Fruit fly (Drosophila melanogaster) ovary, adult (tissue): ENCODE data around the gene CG15719.

Source experiments
- CG17801 ChIP-seq: fragments of 200-800 bp; optimal IDR thresholded peaks from 2 replicates; lab custom pipeline; 2019; ENCODE audit warnings: missing biosample characterization, mild to moderate bottlenecking, missing genetic modification characterization, moderate library complexity; ENCODE audit not compliant: partially characterized antibody

The CG15719 gene

dm6 chrX:13004779-13005178 lies at the start of gene CG15719:
Gene CG15719, minus strand, starts transcription at chrX:13004879.
- no peak for TF ChIP-seq CG17801 (GFP tag; lab: Kevin White, UChicago)

DNA sequence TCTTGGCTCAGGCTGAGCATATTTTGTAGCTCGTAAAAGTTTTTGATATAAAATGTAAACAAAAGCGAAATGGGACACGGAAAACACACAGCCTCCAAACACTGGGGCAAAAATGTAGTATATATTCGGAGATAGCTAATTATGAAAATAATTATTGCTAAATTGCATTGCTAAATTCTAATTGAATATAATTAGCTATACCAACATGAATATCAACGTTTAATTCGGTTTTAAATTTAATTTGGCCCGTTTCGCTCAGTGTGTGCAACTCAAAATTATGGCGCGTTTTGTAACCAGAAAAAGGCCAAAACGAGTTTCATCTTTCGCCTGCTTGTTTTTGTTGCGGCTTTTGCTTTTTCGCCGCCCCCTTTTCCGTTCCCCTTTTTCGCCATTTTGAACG lies 19.1 kb upstream of the CG15719 start:
- no peak for TF ChIP-seq CG17801 (GFP tag; lab: Kevin White, UChicago)

- no peak for TF ChIP-seq CG17801 (GFP tag; lab: Kevin White, UChicago)
Measured at dm6 chrX:13021898-13022297, 17.2 kb upstream of the CG15719 start, which contains the start of gene CG2209. Gene CG2209, plus strand, starts transcription at chrX:13022198.

DNA sequence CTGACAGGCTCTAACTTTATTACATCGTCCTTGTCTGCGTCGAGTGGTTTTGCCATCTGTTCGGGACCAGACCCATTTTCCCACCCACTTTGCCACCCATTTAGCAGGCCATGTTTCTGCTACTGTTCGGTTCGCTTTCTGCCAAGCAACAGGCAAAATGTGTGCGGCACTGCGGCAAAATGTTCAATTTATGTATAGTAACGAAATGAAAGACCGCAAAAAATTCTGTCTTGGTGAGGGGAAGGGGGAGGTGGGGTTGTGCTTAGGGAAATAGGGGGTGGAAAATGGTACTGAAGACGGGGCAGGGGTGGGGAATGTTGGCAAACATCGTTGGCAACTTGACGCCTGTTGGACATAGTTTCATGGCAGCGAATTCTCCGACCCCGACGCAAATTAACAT lies 7.6 kb upstream of the CG15719 start:
- TF ChIP-seq CG17801 (GFP tag; lab: Kevin White, UChicago): no peak

DNA sequence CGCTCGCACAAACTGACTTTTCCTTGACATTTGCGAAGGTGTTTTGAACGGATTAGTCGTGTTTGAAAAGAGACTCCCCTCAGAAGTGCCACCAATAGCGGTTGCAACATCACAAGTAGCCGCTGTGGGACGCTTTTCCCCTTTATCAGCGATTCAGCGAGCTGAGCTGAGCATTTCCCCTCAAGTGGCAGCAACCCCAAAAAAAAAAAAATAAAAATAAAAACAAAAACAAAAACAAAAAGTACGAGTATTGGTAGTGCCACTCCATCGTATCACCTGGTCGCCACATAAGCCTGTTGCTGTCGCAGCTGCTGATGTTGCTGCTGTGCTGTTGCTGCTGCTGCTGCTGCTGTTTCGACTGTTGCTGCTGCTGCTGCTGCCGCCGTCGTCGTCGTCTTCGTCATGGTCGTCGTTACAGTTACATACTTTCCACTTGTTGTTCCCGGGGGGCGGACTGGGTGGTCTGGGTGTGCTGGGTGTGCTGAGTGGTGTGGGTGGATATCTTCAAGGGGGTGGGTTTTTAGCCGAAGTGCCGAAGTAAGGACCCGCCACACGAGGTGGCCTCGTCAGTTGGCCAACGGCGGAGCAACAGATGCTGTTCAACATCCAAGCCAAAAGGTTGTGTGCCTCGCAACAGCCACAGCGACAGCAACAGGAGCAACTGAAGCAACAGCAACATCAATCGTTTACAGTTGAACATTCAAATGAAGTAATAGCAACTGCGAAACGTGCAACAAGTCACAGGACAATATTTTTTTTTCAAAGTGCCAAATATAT lies 16.5 kb downstream of the CG15719 start, which contains the start of gene rsh:
rsh (plus strand) TSS at position 591 of the 777 bp plus-strand sequence.
- TF ChIP-seq CG17801 (GFP tag; lab: Kevin White, UChicago): no peak

DNA sequence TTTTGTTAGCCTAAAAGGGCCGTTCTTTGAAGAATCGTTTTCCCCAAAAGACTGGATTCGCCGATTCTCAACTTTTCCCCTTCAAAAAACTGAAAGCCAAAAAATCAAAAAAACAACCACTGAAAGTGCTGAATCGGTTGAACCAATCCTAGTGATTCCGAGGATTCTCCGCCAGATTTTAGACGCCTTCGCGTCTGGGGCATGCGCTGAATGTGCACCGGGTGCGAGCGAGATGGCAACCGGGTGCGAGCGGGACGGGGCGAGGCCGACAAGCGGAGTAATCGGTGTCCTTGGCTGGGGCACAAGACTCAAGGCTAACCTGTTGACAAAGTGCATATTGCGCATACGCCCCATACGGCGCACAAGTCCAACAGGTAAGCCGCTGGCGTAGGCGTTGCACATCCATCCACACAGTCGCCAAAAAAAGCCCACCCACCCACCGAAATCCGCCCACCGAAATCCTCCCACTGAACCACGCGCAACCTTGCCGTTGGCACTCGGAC lies 17.7 kb downstream of the CG15719 start:
- no peak for TF ChIP-seq CG17801 (GFP tag; lab: Kevin White, UChicago)

DNA sequence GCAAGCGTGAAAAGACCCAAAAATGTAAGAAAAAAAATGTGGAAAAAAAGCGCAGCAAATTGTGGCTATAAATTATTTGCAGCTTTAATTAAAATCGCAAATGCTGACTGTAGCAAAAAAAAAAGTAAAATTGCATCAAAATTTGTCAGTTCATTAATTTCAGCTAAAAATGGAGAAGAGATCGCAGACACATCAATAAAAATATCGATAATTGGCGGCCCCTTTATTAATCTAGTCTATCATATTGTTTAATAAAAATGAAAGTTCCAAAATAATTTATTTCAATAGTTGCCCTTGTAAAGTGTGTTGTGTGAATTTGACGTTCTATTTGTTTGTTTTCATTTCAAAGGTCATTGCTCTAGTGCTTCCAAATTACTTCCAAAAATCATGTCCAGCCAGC lies 20.5 kb downstream of the CG15719 start, which contains the start of gene CG32643:
CG32643 (plus strand) TSS at position 301 of the 400 bp plus-strand sequence.
- no peak for TF ChIP-seq CG17801 (GFP tag; lab: Kevin White, UChicago)

DNA sequence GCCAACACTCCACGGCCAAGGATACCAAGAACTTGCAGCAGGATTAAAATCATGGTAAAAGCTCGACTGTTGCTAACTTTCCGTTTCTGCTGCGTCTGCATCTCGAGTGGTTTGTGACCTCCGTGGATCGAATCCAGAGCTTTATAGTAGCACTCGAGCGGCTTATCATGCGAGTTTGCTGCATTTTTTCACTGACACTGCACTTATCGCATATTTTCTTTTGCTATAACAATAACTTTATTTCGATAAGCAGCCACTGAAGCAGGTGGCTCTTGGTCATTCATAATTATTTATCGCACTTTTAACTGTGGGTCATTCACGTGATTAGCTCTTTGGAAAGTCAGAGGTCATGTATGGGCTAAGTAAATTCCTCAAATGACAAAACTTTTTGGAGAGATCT lies 28.5 kb downstream of the CG15719 start, which contains the start of gene CG12716:
CG12716 (minus strand) TSS at position 101 of the 400 bp plus-strand sequence.
- TF ChIP-seq CG17801 (GFP tag; lab: Kevin White, UChicago): no peak

dm6 chrX:12970411-12970810 lies 34.3 kb downstream of the CG15719 start, which contains the start of gene CG15721:
Gene CG15721, plus strand, starts transcription at chrX:12970711.
- no peak for TF ChIP-seq CG17801 (GFP tag; lab: Kevin White, UChicago)

DNA sequence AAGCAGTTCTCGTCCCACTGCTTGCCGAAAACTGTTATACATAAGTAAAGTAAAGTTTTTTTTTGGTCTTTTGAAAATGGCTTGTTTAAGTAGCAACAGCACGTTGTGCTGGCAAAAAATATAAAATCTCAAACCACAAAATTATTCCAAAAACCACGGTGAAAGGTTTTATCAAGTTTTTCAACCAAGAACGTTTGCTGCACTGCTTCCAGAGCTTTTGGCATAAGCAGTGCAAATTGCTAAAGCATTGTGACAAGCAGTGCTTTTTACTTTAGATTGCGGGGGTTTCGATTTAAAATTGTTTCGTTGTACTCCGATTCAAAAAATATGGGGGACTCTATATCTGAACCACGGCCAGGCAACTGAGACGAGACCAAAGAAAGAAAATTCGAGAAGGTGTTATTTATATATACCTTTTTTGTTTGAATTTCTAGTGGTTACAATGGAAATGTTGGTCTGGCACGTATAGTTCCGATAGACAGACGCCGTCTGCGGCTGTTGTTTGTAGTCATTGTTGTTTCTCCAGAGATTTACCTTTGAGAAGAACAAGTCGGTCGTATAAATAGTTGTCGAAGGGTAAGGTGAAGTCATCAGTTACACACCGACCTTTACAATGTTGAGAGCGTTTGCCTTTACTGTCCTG lies 37.3 kb downstream of the CG15719 start, which contains the start of gene Mur11Da:
Mur11Da (plus strand) TSS at position 593 of the 643 bp plus-strand sequence.
- no peak for TF ChIP-seq CG17801 (GFP tag; lab: Kevin White, UChicago)

DNA sequence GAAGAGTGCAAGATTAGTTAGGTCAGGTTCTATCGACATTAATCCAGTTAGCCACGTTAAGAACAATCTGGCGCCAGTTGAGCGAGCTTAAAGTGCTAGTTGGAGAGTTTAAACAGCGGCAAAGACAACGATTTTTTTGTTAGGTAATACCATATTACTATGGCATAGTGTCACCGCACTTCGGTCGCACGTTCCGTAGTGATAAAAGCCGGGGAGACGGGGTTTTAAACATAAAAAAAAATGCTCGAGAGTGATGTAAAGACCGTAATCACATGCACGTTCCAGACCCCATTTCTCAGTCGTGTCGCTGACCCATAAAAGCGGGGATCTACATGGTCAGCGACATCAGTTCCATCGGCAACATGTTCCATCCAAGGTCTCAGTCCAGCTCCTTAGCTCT lies 45.8 kb downstream of the CG15719 start, which contains the start of gene CG32642:
CG32642 (plus strand) TSS at position 301 of the 400 bp plus-strand sequence.
- no peak for TF ChIP-seq CG17801 (GFP tag; lab: Kevin White, UChicago)

- no peak for TF ChIP-seq CG17801 (GFP tag; lab: Kevin White, UChicago)
Measured at dm6 chrX:12957412-12957895, 47.2 kb downstream of the CG15719 start, which contains the start of gene hec. Gene hec, minus strand, starts transcription at chrX:12957462.
